Worm (Caenorhabditis elegans) whole organism, L1 larva: ENCODE results near the gene T01D3.1.

ENCODE experiments used
- aly-2 ChIP-seq: fragments of 150-350 bp; optimal IDR thresholded peaks from 2 replicates; lab custom pipeline; 2014; ENCODE audit warnings: missing biosample characterization, missing genetic modification characterization
- ceh-82 ChIP-seq, 3 experiments: fragments of 150-350 bp in 1 of 3; sonication (generic microtip) in 2 of 3; optimal IDR thresholded peaks; 2 replicates each; lab custom pipeline; 2014 to 2017; ENCODE audit warnings: missing biosample characterization in 3 of 3, missing genetic modification characterization in 3 of 3
- jun-1 ChIP-seq: fragments of 150-350 bp; optimal IDR thresholded peaks from 2 replicates; lab custom pipeline; 2014; ENCODE audit warnings: missing biosample characterization, missing genetic modification reagents, missing genetic modification characterization
- nhr-12 ChIP-seq: sonication (generic microtip); optimal IDR thresholded peaks from 2 replicates; lab custom pipeline; 2017; ENCODE audit warnings: missing biosample characterization, missing genetic modification characterization

- TF ChIP-seq aly-2 (no peak), nhr-12 (tag; lab: Kevin White, UChicago) (no peak), ceh-82 (tag; optimal IDR thresholded peaks at IDR 0.05; lab: Kevin White, UChicago) (no peak), jun-1 (tag; lab: Kevin White, UChicago) (no peak)
These were observed 24.6 kb upstream of the T01D3.1 start, which contains the start of gene rde-12 for ce11 chrV:13665089-13665488.
